Worm (Caenorhabditis elegans) whole organism, late embryonic: ENCODE data around the gene K05F1.8.

Experiments used
- C08G9.2 ChIP-seq: sonication (generic microtip); optimal IDR thresholded peaks from 2 replicates; lab custom pipeline; 2016; ENCODE audit warnings: mild to moderate bottlenecking, missing genetic modification characterization, moderate library complexity, missing compliant biosample characterization
- C38D4.7 ChIP-seq: fragments of 200-800 bp; sonication (Bioruptor generic); optimal IDR thresholded peaks from 2 replicates; lab custom pipeline; 2018; ENCODE audit warnings: mild to moderate bottlenecking, missing genetic modification characterization, moderate library complexity, missing compliant biosample characterization
- ama-1 ChIP-seq: fragments of 150-350 bp; optimal IDR thresholded peaks from 2 replicates; lab custom pipeline; 2014
- ceh-22 ChIP-seq: sonication (generic microtip); optimal IDR thresholded peaks from 2 replicates; lab custom pipeline; 2017; ENCODE audit warnings: missing biosample characterization, missing genetic modification characterization
- ceh-31 ChIP-seq: sonication (generic microtip); optimal IDR thresholded peaks from 2 replicates; lab custom pipeline; 2016; ENCODE audit warnings: missing genetic modification characterization, missing compliant biosample characterization
- ceh-34 ChIP-seq: sonication (generic microtip); optimal IDR thresholded peaks from 2 replicates; lab custom pipeline; 2016; ENCODE audit warnings: mild to moderate bottlenecking, missing genetic modification characterization, missing compliant biosample characterization
- fkh-10 ChIP-seq: fragments of 150-350 bp; optimal IDR thresholded peaks from 2 replicates; lab custom pipeline; 2014; ENCODE audit warnings: missing biosample characterization, missing genetic modification reagents, missing genetic modification characterization
- fkh-6 ChIP-seq: sonication (generic microtip); optimal IDR thresholded peaks from 2 replicates; lab custom pipeline; 2016; ENCODE audit warnings: missing genetic modification characterization, missing compliant biosample characterization
- lin-11 ChIP-seq: fragments of 200-800 bp; sonication (Bioruptor generic); optimal IDR thresholded peaks from 2 replicates; lab custom pipeline; 2018; ENCODE audit warnings: mild to moderate bottlenecking, missing genetic modification characterization, missing compliant biosample characterization
- nfya-1 ChIP-seq: sonication (generic microtip); optimal IDR thresholded peaks from 2 replicates; lab custom pipeline; 2017; ENCODE audit warnings: missing genetic modification characterization, mild to moderate bottlenecking, missing compliant biosample characterization, antibody characterized with exemption, moderate library complexity
- npax-4 ChIP-seq: sonication (generic microtip); optimal IDR thresholded peaks from 2 replicates; lab custom pipeline; 2016; ENCODE audit warnings: missing genetic modification characterization, missing compliant biosample characterization
- syd-9 ChIP-seq: sonication (generic microtip); optimal IDR thresholded peaks from 2 replicates; lab custom pipeline; 2016; ENCODE audit warnings: mild to moderate bottlenecking, missing genetic modification characterization, moderate library complexity, missing compliant biosample characterization
- tbx-2 ChIP-seq: sonication (generic microtip); optimal IDR thresholded peaks from 2 replicates; lab custom pipeline; 2016; ENCODE audit warnings: missing genetic modification characterization, missing compliant biosample characterization
- zip-5 ChIP-seq: sonication (generic microtip); optimal IDR thresholded peaks from 2 replicates; lab custom pipeline; 2016; ENCODE audit warnings: missing genetic modification characterization, missing compliant biosample characterization

- TF ChIP-seq nfya-1 (tag; lab: Kevin White, UChicago) (no peak), zip-5 (tag; lab: Kevin White, UChicago) (no peak), fkh-6 (tag; lab: Kevin White, UChicago) (no peak), ama-1 (no peak), fkh-10 (GFP tag; lab: Kevin White, UChicago) (no peak), syd-9 (tag; lab: Kevin White, UChicago) (no peak), lin-11 (tag; lab: Kevin White, UChicago) (no peak), ceh-34 (tag; lab: Kevin White, UChicago) (no peak), tbx-2 (tag; lab: Kevin White, UChicago) (no peak), ceh-31 (tag; lab: Kevin White, UChicago) (no peak), ceh-22 (tag; lab: Kevin White, UChicago) (no peak), C38D4.7 (GFP tag; lab: Kevin White, UChicago) (no peak), npax-4 (tag; lab: Kevin White, UChicago) (no peak), C08G9.2 (no peak)
Measured at ce11 chrII:5805303-5805702, 5.8 kb upstream of the K05F1.8 start, which contains the start of gene K05F1.10.
